Fruit fly (Drosophila melanogaster) whole organism, embryonic: Measurements from ENCODE around the gene peng.

Source experiments
- Aef1 ChIP-seq: fragments of 200-800 bp; sonication (Bioruptor generic); IDR thresholded peaks from 3 replicates; pipeline ENCODE4 v1.3.6; 2022; ENCODE audit warnings: missing biosample characterization, missing genetic modification characterization
- Antp ChIP-seq: fragments of 200-800 bp; sonication (Bioruptor generic); optimal IDR thresholded peaks from 3 replicates; lab custom pipeline; 2016; ENCODE audit warnings: missing biosample characterization, missing genetic modification characterization
- CG10321 ChIP-seq: fragments of 200-800 bp; sonication (Bioruptor generic); IDR thresholded peaks from 2 replicates; pipeline ENCODE4 v1.3.6; 2022; ENCODE audit warnings: missing biosample characterization, missing genetic modification characterization
- CG11398 ChIP-seq: fragments of 200-800 bp; sonication (Bioruptor generic); optimal IDR thresholded peaks from 2 replicates; lab custom pipeline; 2016; ENCODE audit warnings: missing biosample characterization, missing genetic modification characterization
- CG12155 ChIP-seq: fragments of 200-800 bp; sonication (Bioruptor generic); optimal IDR thresholded peaks from 3 replicates; lab custom pipeline; 2016; ENCODE audit warnings: missing biosample characterization, missing genetic modification characterization
- CG15514 ChIP-seq: fragments of 200-800 bp; sonication (Bioruptor generic); optimal IDR thresholded peaks from 3 replicates; lab custom pipeline; 2017; ENCODE audit warnings: missing biosample characterization, missing genetic modification characterization, mild to moderate bottlenecking, moderate library complexity, missing genetic modification reagents
- CG1647 ChIP-seq: fragments of 200-800 bp; sonication (Bioruptor generic); optimal IDR thresholded peaks from 3 replicates; lab custom pipeline; 2016; ENCODE audit warnings: missing biosample characterization, missing genetic modification characterization
- CG17361 ChIP-seq: fragments of 200-800 bp; sonication (Bioruptor generic); IDR thresholded peaks from 3 replicates; pipeline ENCODE4 v1.3.6; 2022; ENCODE audit warnings: missing biosample characterization, missing genetic modification characterization
- CG17802 ChIP-seq: fragments of 200-800 bp; sonication (Bioruptor generic); optimal IDR thresholded peaks from 2 replicates; lab custom pipeline; 2018; ENCODE audit warnings: missing biosample characterization, mild to moderate bottlenecking, missing genetic modification characterization, moderate library complexity
- CG1832 ChIP-seq: fragments of 200-800 bp; sonication (Bioruptor generic); optimal IDR thresholded peaks from 2 replicates; lab custom pipeline; 2017; ENCODE audit warnings: missing biosample characterization, mild to moderate bottlenecking, missing genetic modification characterization, inconsistent platforms
- CG3163 ChIP-seq: fragments of 200-800 bp; sonication (Bioruptor generic); optimal IDR thresholded peaks from 3 replicates; lab custom pipeline; 2016; ENCODE audit warnings: missing biosample characterization, missing genetic modification characterization
- CG34422 ChIP-seq: fragments of 200-800 bp; sonication (Bioruptor generic); IDR thresholded peaks from 3 replicates; pipeline ENCODE4 v1.3.6; 2022; ENCODE audit warnings: missing biosample characterization, missing genetic modification characterization
- CG3847 ChIP-seq: fragments of 200-800 bp; sonication (Bioruptor generic); IDR thresholded peaks from 2 replicates; pipeline ENCODE4 v1.3.6; 2022; ENCODE audit warnings: missing biosample characterization, missing genetic modification characterization
- CG6765 ChIP-seq: fragments of 200-800 bp; sonication (Bioruptor generic); optimal IDR thresholded peaks from 3 replicates; lab custom pipeline; 2017; ENCODE audit warnings: missing biosample characterization, mild to moderate bottlenecking, missing genetic modification characterization
- Camta ChIP-seq: fragments of 200-800 bp; sonication (Bioruptor generic); optimal IDR thresholded peaks from 2 replicates; lab custom pipeline; 2016; ENCODE audit warnings: missing biosample characterization, missing genetic modification characterization
- Dp ChIP-seq: fragments of 200-800 bp; sonication (Bioruptor generic); optimal IDR thresholded peaks from 2 replicates; lab custom pipeline; 2018; ENCODE audit warnings: missing biosample characterization, mild to moderate bottlenecking, missing genetic modification characterization, moderate library complexity
- Eip74EF ChIP-seq, 2 experiments: fragments of 200-800 bp in 1 of 2; fragments of >200 bp in 1 of 2; sonication (Bioruptor generic) in 1 of 2; optimal IDR thresholded peaks; 2 replicates each; lab custom pipeline; 2017 to 2019; ENCODE audit warnings: missing biosample characterization in 2 of 2, missing genetic modification characterization in 2 of 2, mild to moderate bottlenecking in 1 of 2, moderate library complexity in 1 of 2
- Ets65A ChIP-seq: fragments of 200-800 bp; sonication (Bioruptor generic); peaks from one replicate; lab custom pipeline; 2016; ENCODE audit warnings: missing biosample characterization, missing genetic modification characterization
- HmgD ChIP-seq: fragments of 200-800 bp; sonication (Bioruptor generic); optimal IDR thresholded peaks from 3 replicates; lab custom pipeline; 2016; ENCODE audit warnings: missing biosample characterization, missing genetic modification characterization
- Hr3 ChIP-seq: fragments of 200-800 bp; sonication (Bioruptor generic); optimal IDR thresholded peaks from 3 replicates; lab custom pipeline; 2016; ENCODE audit warnings: missing biosample characterization, missing genetic modification characterization
- Hr78 ChIP-seq, 2 experiments: fragments of 200-800 bp in 1 of 2; fragments of >200 bp in 1 of 2; sonication (Bioruptor generic) in 1 of 2; optimal IDR thresholded peaks; 2 replicates each; lab custom pipeline; 2017 to 2019; ENCODE audit warnings: missing biosample characterization in 2 of 2, missing genetic modification characterization in 2 of 2, mild to moderate bottlenecking in 1 of 2, moderate library complexity in 1 of 2
- Mad ChIP-seq: fragments of 200-800 bp; sonication (Bioruptor generic); optimal IDR thresholded peaks from 2 replicates; lab custom pipeline; 2016; ENCODE audit warnings: missing biosample characterization, missing genetic modification characterization
- NFAT ChIP-seq: fragments of 200-800 bp; sonication (Bioruptor generic); IDR thresholded peaks from 2 replicates; pipeline ENCODE4 v1.3.6; 2022; ENCODE audit warnings: missing biosample characterization, missing genetic modification characterization
- Nf-YC ChIP-seq: fragments of 200-800 bp; optimal IDR thresholded peaks from 3 replicates; lab custom pipeline; 2019; ENCODE audit warnings: missing biosample characterization, mild to moderate bottlenecking, missing genetic modification characterization, moderate library complexity
- Xbp1 ChIP-seq: fragments of 200-800 bp; sonication (Bioruptor generic); optimal IDR thresholded peaks from 3 replicates; lab custom pipeline; 2016; ENCODE audit warnings: missing biosample characterization, mild to moderate bottlenecking, missing genetic modification characterization
- al ChIP-seq: fragments of 200-800 bp; sonication (Bioruptor generic); IDR thresholded peaks from 2 replicates; pipeline ENCODE4 v1.3.6; 2022; ENCODE audit warnings: missing biosample characterization, missing genetic modification characterization
- ap ChIP-seq: fragments of 200-800 bp; sonication (Bioruptor generic); IDR thresholded peaks from 2 replicates; pipeline ENCODE4 v1.3.6; 2022; ENCODE audit warnings: missing biosample characterization, missing genetic modification characterization
- bsh ChIP-seq, 2 experiments: fragments of 200-800 bp; sonication (Bioruptor generic); optimal IDR thresholded peaks; 2 replicates each; lab custom pipeline; 2017 to 2018; ENCODE audit warnings: mild to moderate bottlenecking in 2 of 2, missing biosample characterization in 2 of 2, missing genetic modification characterization in 2 of 2, moderate library complexity in 1 of 2
- caup ChIP-seq: fragments of 200-800 bp; sonication (Bioruptor generic); optimal IDR thresholded peaks from 3 replicates; lab custom pipeline; 2017; ENCODE audit warnings: missing biosample characterization, mild to moderate bottlenecking, missing genetic modification characterization, moderate library complexity; ENCODE audit not compliant: severe bottlenecking
- cg ChIP-seq: fragments of 200-800 bp; sonication (Bioruptor generic); optimal IDR thresholded peaks from 3 replicates; lab custom pipeline; 2019; ENCODE audit warnings: missing biosample characterization, mild to moderate bottlenecking, missing genetic modification characterization, moderate library complexity
- chn ChIP-seq: fragments of 200-800 bp; sonication (Bioruptor generic); optimal IDR thresholded peaks from 2 replicates; lab custom pipeline; 2016; ENCODE audit warnings: missing biosample characterization, missing genetic modification characterization
- ci ChIP-seq: fragments of 200-800 bp; sonication (Bioruptor generic); IDR thresholded peaks from 3 replicates; pipeline ENCODE4 v1.3.6; 2022; ENCODE audit warnings: missing biosample characterization, missing genetic modification characterization
- croc ChIP-seq: fragments of 200-800 bp; sonication (Bioruptor generic); conservative IDR thresholded peaks from 3 replicates; pipeline ENCODE4 v1.3.6; 2022; ENCODE audit warnings: missing biosample characterization, missing genetic modification characterization
- cwo ChIP-seq: fragments of 200-800 bp; sonication (Bioruptor generic); optimal IDR thresholded peaks from 3 replicates; lab custom pipeline; 2017; ENCODE audit warnings: missing biosample characterization, missing genetic modification characterization, mild to moderate bottlenecking, moderate library complexity, missing genetic modification reagents
- dysf ChIP-seq: fragments of 200-800 bp; sonication (Bioruptor generic); IDR thresholded peaks from 3 replicates; pipeline ENCODE4 v1.3.6; 2022; ENCODE audit warnings: missing biosample characterization, missing genetic modification characterization
- grn ChIP-seq: fragments of 200-800 bp; sonication (Bioruptor generic); optimal IDR thresholded peaks from 3 replicates; lab custom pipeline; 2017; ENCODE audit warnings: missing biosample characterization, missing genetic modification characterization
- gt ChIP-seq: fragments of 200-800 bp; sonication (Bioruptor generic); IDR thresholded peaks from 2 replicates; pipeline ENCODE4 v1.3.6; 2022; ENCODE audit warnings: missing biosample characterization, missing genetic modification characterization
- knrl ChIP-seq: fragments of 200-800 bp; sonication (Bioruptor generic); IDR thresholded peaks from 3 replicates; pipeline ENCODE4 v1.3.6; 2022; ENCODE audit warnings: missing biosample characterization, missing genetic modification characterization; ENCODE audit not compliant: partially characterized antibody
- nmo ChIP-seq: fragments of 200-800 bp; sonication (Bioruptor generic); optimal IDR thresholded peaks from 2 replicates; lab custom pipeline; 2018; ENCODE audit warnings: missing biosample characterization, mild to moderate bottlenecking, missing genetic modification characterization, moderate library complexity
- org-1 ChIP-seq: fragments of 200-800 bp; sonication (Bioruptor generic); optimal IDR thresholded peaks from 2 replicates; lab custom pipeline; 2017; ENCODE audit warnings: missing biosample characterization, missing genetic modification characterization
- pita ChIP-seq: fragments of 200-800 bp; sonication (Bioruptor generic); optimal IDR thresholded peaks from 2 replicates; lab custom pipeline; 2017; ENCODE audit warnings: missing biosample characterization, mild to moderate bottlenecking, missing genetic modification characterization
- ranshi ChIP-seq: fragments of 200-800 bp; sonication (Bioruptor generic); IDR thresholded peaks from 2 replicates; pipeline ENCODE4 v1.3.6; 2022; ENCODE audit warnings: missing biosample characterization, missing genetic modification characterization
- ro ChIP-seq: fragments of 200-800 bp; sonication (Bioruptor generic); IDR thresholded peaks from 2 replicates; pipeline ENCODE4 v1.3.6; 2022; ENCODE audit warnings: missing biosample characterization, missing genetic modification characterization
- schlank ChIP-seq: fragments of 200-800 bp; sonication (Bioruptor generic); optimal IDR thresholded peaks from 2 replicates; lab custom pipeline; 2018; ENCODE audit warnings: missing biosample characterization, mild to moderate bottlenecking, missing genetic modification characterization
- stwl ChIP-seq: fragments of 200-800 bp; sonication (Bioruptor generic); optimal IDR thresholded peaks from 3 replicates; lab custom pipeline; 2018; ENCODE audit warnings: missing biosample characterization, mild to moderate bottlenecking, missing genetic modification characterization, moderate library complexity
- tna ChIP-seq: fragments of 200-800 bp; sonication (Bioruptor generic); IDR thresholded peaks from 2 replicates; pipeline ENCODE4 v1.3.6; 2022; ENCODE audit warnings: missing biosample characterization, missing genetic modification characterization; ENCODE audit not compliant: partially characterized antibody
- toy ChIP-seq: fragments of 200-800 bp; sonication (Bioruptor generic); IDR thresholded peaks from 2 replicates; pipeline ENCODE4 v1.3.6; 2022; ENCODE audit warnings: missing biosample characterization, missing genetic modification characterization
- trem ChIP-seq: fragments of 200-800 bp; optimal IDR thresholded peaks from 3 replicates; lab custom pipeline; 2019; ENCODE audit warnings: missing biosample characterization, mild to moderate bottlenecking, missing genetic modification characterization, moderate library complexity

The peng gene

DNA sequence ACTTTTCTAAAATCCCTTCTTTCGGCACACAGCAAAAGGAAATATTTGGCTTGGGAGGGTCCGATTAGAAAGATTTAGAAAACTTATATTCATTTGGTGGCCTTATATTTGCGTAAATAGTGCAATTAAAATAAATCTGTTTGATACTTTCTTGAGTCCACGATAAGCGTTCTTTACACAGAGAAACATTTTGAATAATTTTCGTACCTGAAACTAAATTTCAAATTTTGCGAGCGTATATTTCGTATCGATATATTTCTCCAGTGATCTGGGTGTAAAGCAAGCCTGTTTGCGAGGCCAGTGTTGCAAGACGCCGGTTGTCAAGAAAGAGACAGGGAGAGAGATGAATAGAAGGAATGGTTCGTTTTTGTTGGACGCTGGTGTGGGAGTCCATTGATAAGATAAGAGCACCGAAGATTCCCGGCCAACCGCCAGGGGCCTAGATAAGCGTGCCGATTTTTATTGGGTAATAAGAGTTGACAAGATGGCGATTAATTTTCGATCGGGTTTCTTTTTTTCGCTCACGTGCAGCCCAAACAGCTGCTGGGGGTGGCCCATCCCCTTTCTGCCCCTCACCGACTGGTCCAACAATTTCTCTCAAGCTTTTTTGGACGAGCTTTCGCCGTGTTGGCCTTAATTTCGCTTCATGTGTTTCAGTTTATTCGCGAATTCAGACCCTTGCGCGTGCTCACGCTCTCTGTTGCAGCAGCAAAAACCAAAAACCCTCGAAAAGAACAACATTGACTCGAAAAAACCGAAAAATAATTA lies 24.2 kb upstream of the peng start, which contains the start of gene slgA (continued):
- peak; percentile 25 for TF ChIP-seq caup (GFP tag; lab: Kevin White, UChicago)
- TF ChIP-seq nmo (GFP tag; lab: Kevin White, UChicago) = peak; percentile 43
- peak; percentile 6 for TF ChIP-seq cg
- no peak for TF ChIP-seq croc (GFP tag; lab: Robert Waterston, UW)
- peak; percentile 37 for TF ChIP-seq grn (GFP tag; lab: Kevin White, UChicago)
- TF ChIP-seq bsh (GFP tag; optimal IDR thresholded peaks at IDR 0.05; lab: Kevin White, UChicago) = no peak
- no peak for TF ChIP-seq ap
- peak; percentile 47; the same call in 1 of the 2 replicates for TF ChIP-seq CG3847
- TF ChIP-seq CG15514 (GFP tag; lab: Kevin White, UChicago) = peak; percentile 65
- 0 out of 3 replicates have a peak, but pooled peaks have one; percentile 13 for TF ChIP-seq Aef1
- TF ChIP-seq CG10321 (GFP tag; lab: Robert Waterston, UW) = peak; percentile 68
- peak; percentile 77 for TF ChIP-seq stwl (tag; lab: Kevin White, UChicago)
- TF ChIP-seq HmgD (GFP tag; lab: Kevin White, UChicago) = peak; percentile 62
- peak; percentile 11 for TF ChIP-seq Hr3 (GFP tag; lab: Kevin White, UChicago)
- TF ChIP-seq Mad = peak; percentile 31
- TF ChIP-seq tna (GFP tag; lab: Robert Waterston, UW) = peak; percentile 39
- no peak for TF ChIP-seq toy
- no peak for TF ChIP-seq pita (GFP tag; lab: Kevin White, UChicago)
- TF ChIP-seq CG12155 = peak; percentile 18
- TF ChIP-seq Xbp1 (GFP tag; lab: Kevin White, UChicago) = peak; percentile 38
- peak; percentile 26; the same call in 1 of the 2 replicates for TF ChIP-seq NFAT (GFP tag; lab: Robert Waterston, UW)
- TF ChIP-seq dysf (GFP tag; lab: Robert Waterston, UW) = no peak
- TF ChIP-seq CG11398 = no peak
- TF ChIP-seq CG1832 (GFP tag; lab: Kevin White, UChicago) = peak; percentile 77
- TF ChIP-seq Hr78 (GFP tag; optimal IDR thresholded peaks at IDR 0.05; lab: Kevin White, UChicago) = no peak
- TF ChIP-seq al (GFP tag; lab: Robert Waterston, UW) = peak; percentile 25; the same call in 1 of the 2 replicates
- TF ChIP-seq CG6765 (GFP tag; lab: Kevin White, UChicago) = peak; percentile 45
- TF ChIP-seq Nf-YC = peak; percentile 97
- TF ChIP-seq ranshi (GFP tag; lab: Robert Waterston, UW) = no peak
- TF ChIP-seq Camta (GFP tag; lab: Kevin White, UChicago) = peak; percentile 24
- peak; percentile 85 for TF ChIP-seq Ets65A (GFP tag; lab: Kevin White, UChicago)
- TF ChIP-seq cwo = peak; percentile 93
- TF ChIP-seq CG1647 (GFP tag; lab: Kevin White, UChicago) = peak; percentile 43
- TF ChIP-seq Eip74EF (GFP tag; optimal IDR thresholded peaks at IDR 0.05; lab: Kevin White, UChicago) = no peak
- TF ChIP-seq schlank = no peak
- no peak for TF ChIP-seq ro
- TF ChIP-seq chn = peak; percentile 18
- TF ChIP-seq CG3163 (GFP tag; lab: Kevin White, UChicago) = peak; percentile 4
- TF ChIP-seq gt (GFP tag; lab: Robert Waterston, UW) = no peak
- TF ChIP-seq ci (GFP tag; lab: Robert Waterston, UW) = peak; percentile 49; the same call in 1 of the 3 replicates
- peak; percentile 80 for TF ChIP-seq Dp (GFP tag; lab: Kevin White, UChicago)
- TF ChIP-seq knrl (GFP tag; lab: Robert Waterston, UW) = peak; percentile 70; the same call in 2 of the 3 replicates
- peak; percentile 40; the same call in 2 of the 3 replicates for TF ChIP-seq CG34422 (GFP tag; lab: Robert Waterston, UW)
- TF ChIP-seq CG17802 = peak; percentile 1
- TF ChIP-seq CG17361 = peak; percentile 23; the same call in 1 of the 3 replicates
- peak; percentile 74 for TF ChIP-seq Antp
- no peak for TF ChIP-seq org-1 (GFP tag; lab: Kevin White, UChicago)
- TF ChIP-seq trem = peak; percentile 44
